ENCODE assay signal across 3 fruit fly cellular contexts in the genomic region with DNA sequence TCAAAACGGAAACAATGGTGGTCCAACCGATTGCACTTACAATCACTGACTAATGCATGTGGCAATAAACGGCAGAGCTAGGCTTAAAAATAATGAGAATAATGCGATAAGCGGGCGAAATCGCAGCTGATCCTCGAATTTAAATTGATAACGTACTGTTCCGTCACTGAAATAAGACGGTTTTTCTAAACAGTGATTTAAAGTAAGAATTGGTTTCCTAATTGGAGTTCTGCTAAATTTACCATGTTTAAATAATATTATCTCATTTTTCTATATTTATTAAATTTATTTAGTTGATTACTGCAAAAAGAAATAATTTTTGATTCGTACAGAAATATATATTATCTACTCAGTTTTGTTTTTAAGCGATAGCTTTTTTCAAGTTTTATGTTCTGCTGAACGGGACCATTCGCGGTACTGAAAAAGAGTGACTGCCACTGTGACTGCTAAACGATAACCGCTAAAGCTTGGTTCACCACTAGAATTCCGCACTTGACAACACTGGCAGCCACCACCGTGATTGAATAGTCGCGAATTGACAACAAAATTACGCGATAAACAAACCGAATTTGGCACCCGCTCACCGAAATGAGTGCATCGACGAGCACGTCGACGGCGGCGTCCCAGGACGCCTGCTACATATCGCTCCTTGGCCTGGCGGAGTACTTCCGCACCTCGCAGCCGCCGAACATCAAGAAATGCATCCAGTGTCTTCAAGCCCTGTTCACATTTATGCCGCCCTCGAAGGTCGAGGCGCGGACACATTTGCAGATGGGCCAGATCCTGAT.
TF ChIP-seq lines count a peak whose summit lies in the region.

A gene (minus strand): TSS at position 51 of the 788 bp plus-strand sequence.
A gene (plus strand): TSS at position 493 of the 788 bp plus-strand sequence.

TF ChIP-seq in whole organism, adult, 20 proteins besides CTCF, POLR2A, EP300 and RAD21 (continued from another document):
- TF ChIP-seq tj (GFP tag; optimal IDR thresholded peaks at IDR 0.05; lab: Kevin White, UChicago): peak; percentile 25
- no peak for TF ChIP-seq Hr96 (GFP tag; optimal IDR thresholded peaks at IDR 0.05; lab: Kevin White, UChicago)
- peak; percentile 59 for TF ChIP-seq pad (GFP tag; optimal IDR thresholded peaks at IDR 0.05; lab: Kevin White, UChicago)
- peak; percentile 21 for TF ChIP-seq ovo (GFP tag; optimal IDR thresholded peaks at IDR 0.05; lab: Kevin White, UChicago)
TF ChIP-seq in whole organism, adult: peak in this region for 16.

TF ChIP-seq in whole organism, embryonic, 481 proteins besides CTCF, POLR2A, EP300 and RAD21 (continued from another document and continues in another):
- TF ChIP-seq CG8290 (GFP tag; optimal IDR thresholded peaks at IDR 0.05; lab: Kevin White, UChicago): peak; percentile 55
- peak in 1 of 2 experiments; percentile 53 for TF ChIP-seq CG8290 (tag; optimal IDR thresholded peaks at IDR 0.05; lab: Kevin White, UChicago)
- 0 out of 3 replicates have a peak, but pooled peaks have one; percentile 32 for TF ChIP-seq Optix (GFP tag; IDR thresholded peaks at IDR 0.05; lab: Robert Waterston, UW)
- TF ChIP-seq CG32767 (GFP tag; IDR thresholded peaks at IDR 0.05; lab: Robert Waterston, UW): 0 out of 2 replicates have a peak, but pooled peaks have one; percentile 52
- no peak for TF ChIP-seq CG10431 (GFP tag; optimal IDR thresholded peaks at IDR 0.05; lab: Kevin White, UChicago)
- no peak for TF ChIP-seq CG7271 (tag; optimal IDR thresholded peaks at IDR 0.05; lab: Kevin White, UChicago)
- TF ChIP-seq Dip3 (GFP tag; optimal IDR thresholded peaks at IDR 0.05; lab: Kevin White, UChicago): peak; percentile 62
- peak; percentile 48 for TF ChIP-seq CG9727 (GFP tag; optimal IDR thresholded peaks at IDR 0.05; lab: Kevin White, UChicago)
- no peak for TF ChIP-seq CG15269 (tag; optimal IDR thresholded peaks at IDR 0.05; lab: Kevin White, UChicago)
- TF ChIP-seq tup (GFP tag; optimal IDR thresholded peaks at IDR 0.05; lab: Kevin White, UChicago): peak; percentile 24
- TF ChIP-seq kni (GFP tag; optimal IDR thresholded peaks at IDR 0.05; lab: Kevin White, UChicago): no peak
- TF ChIP-seq CG10366 (GFP tag; IDR thresholded peaks at IDR 0.05; lab: Robert Waterston, UW): peak; percentile 74
- TF ChIP-seq chm (GFP tag; IDR thresholded peaks at IDR 0.05; lab: Robert Waterston, UW): peak; percentile 52; the same call in 1 of the 2 replicates
- peak; percentile 43 for TF ChIP-seq CG10979 (tag; optimal IDR thresholded peaks at IDR 0.05; lab: Kevin White, UChicago)
- TF ChIP-seq Dbx (GFP tag; IDR thresholded peaks at IDR 0.05; lab: Robert Waterston, UW): peak; percentile 82
- TF ChIP-seq stwl (tag; optimal IDR thresholded peaks at IDR 0.05; lab: Kevin White, UChicago): peak; percentile 68
- TF ChIP-seq Fer1 (GFP tag; optimal IDR thresholded peaks at IDR 0.05; lab: Kevin White, UChicago): peak; percentile 63
- TF ChIP-seq gt (GFP tag; IDR thresholded peaks at IDR 0.05; lab: Robert Waterston, UW): no peak
- TF ChIP-seq CG3163 (GFP tag; optimal IDR thresholded peaks at IDR 0.05; lab: Kevin White, UChicago): peak; percentile 43
- TF ChIP-seq Dfd (GFP tag; optimal IDR thresholded peaks at IDR 0.05; lab: Kevin White, UChicago): no peak
- TF ChIP-seq aop (GFP tag; IDR thresholded peaks at IDR 0.05; lab: Robert Waterston, UW): no peak
- TF ChIP-seq CrebB (tag; optimal IDR thresholded peaks at IDR 0.05; lab: Kevin White, UChicago): peak; percentile 22
- peak; percentile 37 for TF ChIP-seq Oli (tag; optimal IDR thresholded peaks at IDR 0.05; lab: Kevin White, UChicago)
- TF ChIP-seq CG2889 (GFP tag; IDR thresholded peaks at IDR 0.05; lab: Robert Waterston, UW): no peak
- TF ChIP-seq gem (tag; optimal IDR thresholded peaks at IDR 0.05; lab: Kevin White, UChicago): no peak
- TF ChIP-seq cwo (GFP tag; optimal IDR thresholded peaks at IDR 0.05; lab: Kevin White, UChicago): no peak
- peak; percentile 89 for TF ChIP-seq CG11456 (GFP tag; IDR thresholded peaks at IDR 0.05; lab: Robert Waterston, UW)
- TF ChIP-seq CG30020 (tag; optimal IDR thresholded peaks at IDR 0.05; lab: Kevin White, UChicago): peak; percentile 72
- TF ChIP-seq zfh1 (GFP tag; IDR thresholded peaks at IDR 0.05; lab: Robert Waterston, UW): peak; percentile 76
- TF ChIP-seq ssp (GFP tag; IDR thresholded peaks at IDR 0.05; lab: Robert Waterston, UW): peak; percentile 82
- peak; percentile 82 for TF ChIP-seq knrl (GFP tag; IDR thresholded peaks at IDR 0.05; lab: Robert Waterston, UW; ENCODE audit: partially characterized antibody)
- TF ChIP-seq Meics (GFP tag; optimal IDR thresholded peaks at IDR 0.05; lab: Kevin White, UChicago): peak; percentile 64
- TF ChIP-seq Hmr (GFP tag; optimal IDR thresholded peaks at IDR 0.05; lab: Kevin White, UChicago): no peak
- TF ChIP-seq al (GFP tag; IDR thresholded peaks at IDR 0.05; lab: Robert Waterston, UW): peak; percentile 70
- TF ChIP-seq pum (GFP tag; optimal IDR thresholded peaks at IDR 0.05; lab: Kevin White, UChicago): peak; percentile 47
- peak; percentile 67 for TF ChIP-seq bcd (GFP tag; optimal IDR thresholded peaks at IDR 0.05; lab: Kevin White, UChicago)
- TF ChIP-seq CG3838 (GFP tag; optimal IDR thresholded peaks at IDR 0.05; lab: Kevin White, UChicago): no peak
- TF ChIP-seq CG1529 (GFP tag; optimal IDR thresholded peaks at IDR 0.05; lab: Kevin White, UChicago): no peak
- peak; percentile 61 for TF ChIP-seq CG12942 (GFP tag; optimal IDR thresholded peaks at IDR 0.05; lab: Kevin White, UChicago)
- TF ChIP-seq CG31441 (GFP tag; IDR thresholded peaks at IDR 0.05; lab: Robert Waterston, UW): peak; percentile 100
- TF ChIP-seq pnt (GFP tag; optimal IDR thresholded peaks at IDR 0.05; lab: Kevin White, UChicago): peak; percentile 9
- TF ChIP-seq fd64A (GFP tag; optimal IDR thresholded peaks at IDR 0.05; lab: Kevin White, UChicago): no peak
- TF ChIP-seq fd102C (GFP tag; optimal IDR thresholded peaks at IDR 0.05; lab: Kevin White, UChicago): peak; percentile 38
- no peak for TF ChIP-seq CG17568 (GFP tag; optimal IDR thresholded peaks at IDR 0.05; lab: Kevin White, UChicago)
- no peak for TF ChIP-seq CG4854 (GFP tag; optimal IDR thresholded peaks at IDR 0.05; lab: Kevin White, UChicago)
- TF ChIP-seq tx (GFP tag; optimal IDR thresholded peaks at IDR 0.05; lab: Kevin White, UChicago): peak; percentile 9
- peak; percentile 10 for TF ChIP-seq CG7987 (GFP tag; optimal IDR thresholded peaks at IDR 0.05; lab: Kevin White, UChicago)
- no peak for TF ChIP-seq gcm (GFP tag; optimal IDR thresholded peaks at IDR 0.05; lab: Kevin White, UChicago)
- TF ChIP-seq vnd (GFP tag; IDR thresholded peaks at IDR 0.05; lab: Robert Waterston, UW; ENCODE audit: partially characterized antibody): peak; percentile 69; the same call in 2 of the 3 replicates
- no peak; the same call in 1 of the 2 replicates for TF ChIP-seq Taf1 (GFP tag; IDR thresholded peaks at IDR 0.05; lab: Robert Waterston, UW)
- TF ChIP-seq CG2116 (GFP tag; optimal IDR thresholded peaks at IDR 0.05; lab: Kevin White, UChicago): peak; percentile 58
- peak; percentile 60 for TF ChIP-seq kay (GFP tag; optimal IDR thresholded peaks at IDR 0.05; lab: Kevin White, UChicago)
- TF ChIP-seq CG2875 (GFP tag; optimal IDR thresholded peaks at IDR 0.05; lab: Kevin White, UChicago): no peak
- TF ChIP-seq Hsf (GFP tag; optimal IDR thresholded peaks at IDR 0.05; lab: Kevin White, UChicago): peak; percentile 49
- peak; percentile 100 for TF ChIP-seq CG3995 (GFP tag; optimal IDR thresholded peaks at IDR 0.05; lab: Kevin White, UChicago)
- no peak for TF ChIP-seq Hand (GFP tag; optimal IDR thresholded peaks at IDR 0.05; lab: Kevin White, UChicago)
- peak; percentile 81 for TF ChIP-seq CG2120 (GFP tag; optimal IDR thresholded peaks at IDR 0.05; lab: Kevin White, UChicago)
- 0 out of 2 replicates have a peak, but pooled peaks have one; percentile 38 for TF ChIP-seq CG16779 (GFP tag; IDR thresholded peaks at IDR 0.05; lab: Robert Waterston, UW)

TF ChIP-seq in whole organism, wandering third instar larva, 38 proteins besides CTCF, POLR2A, EP300 and RAD21 (continued from another document):
- TF ChIP-seq Dif (GFP tag; optimal IDR thresholded peaks at IDR 0.05; lab: Kevin White, UChicago; ENCODE audit: partially characterized antibody) (no peak), dmrt93B (GFP tag; optimal IDR thresholded peaks at IDR 0.05; lab: Kevin White, UChicago) (no peak), psq (GFP tag; optimal IDR thresholded peaks at IDR 0.05; lab: Kevin White, UChicago) (peak; percentile 15), Sp1 (GFP tag; optimal IDR thresholded peaks at IDR 0.05; lab: Kevin White, UChicago) (peak; percentile 56), sage (GFP tag; optimal IDR thresholded peaks at IDR 0.05; lab: Kevin White, UChicago) (no peak), HLH106 (tag; optimal IDR thresholded peaks at IDR 0.05; lab: Kevin White, UChicago) (peak; percentile 74), h (GFP tag; optimal IDR thresholded peaks at IDR 0.05; lab: Kevin White, UChicago) (no peak), Rel (GFP tag; optimal IDR thresholded peaks at IDR 0.05; lab: Kevin White, UChicago) (no peak), Rel (tag; optimal IDR thresholded peaks at IDR 0.05; lab: Kevin White, UChicago) (peak; percentile 7), Jra (GFP tag; optimal IDR thresholded peaks at IDR 0.05; lab: Kevin White, UChicago) (no peak)
